Fruit fly (Drosophila melanogaster): ENCODE measurements around the gene Hsp60A.

Hsp60A gene

dm6 chrX:11128828-11129227 is 20.5 kb downstream of the Hsp60A start, which contains the start of gene SrpRalpha (continued):
- TF ChIP-seq CG11398 (GFP tag; optimal IDR thresholded peaks at IDR 0.05) (no peak), E2f2 (GFP tag; IDR thresholded peaks at IDR 0.05) (peak; percentile 74), nom (GFP tag; optimal IDR thresholded peaks at IDR 0.05) (peak; percentile 14), CG13775 (GFP tag; optimal IDR thresholded peaks at IDR 0.05) (no peak), pum (GFP tag; optimal IDR thresholded peaks at IDR 0.05) (no peak), CG11085 (GFP tag; IDR thresholded peaks at IDR 0.05) (no peak), Ravus (GFP tag; IDR thresholded peaks at IDR 0.05) (no peak), CG9437 (GFP tag; optimal IDR thresholded peaks at IDR 0.05) (no peak), Dref (GFP tag; IDR thresholded peaks at IDR 0.05) (peak; percentile 72), zen2 (GFP tag; IDR thresholded peaks at IDR 0.05; ENCODE audit: partially characterized antibody) (peak; percentile 5; the same call in 2 of the 3 replicates), CG11723 (GFP tag; optimal IDR thresholded peaks at IDR 0.05) (no peak), CG7786 (GFP tag; optimal IDR thresholded peaks at IDR 0.05) (no peak), CG9876 (GFP tag; optimal IDR thresholded peaks at IDR 0.05) (no peak), gem (tag; optimal IDR thresholded peaks at IDR 0.05) (no peak), MBD-R2 (GFP tag; IDR thresholded peaks at IDR 0.05) (peak; percentile 57), disco-r (GFP tag; optimal IDR thresholded peaks at IDR 0.05) (no peak), ATbp (GFP tag; optimal IDR thresholded peaks at IDR 0.05) (no peak), dmrt11E (tag; optimal IDR thresholded peaks at IDR 0.05) (no peak), CG13424 (tag; optimal IDR thresholded peaks at IDR 0.05) (no peak), CG7357 (GFP tag; IDR thresholded peaks at IDR 0.05) (no peak), Nf-YA (GFP tag; IDR thresholded peaks at IDR 0.05) (no peak), wor (GFP tag; IDR thresholded peaks at IDR 0.05) (no peak), CG10462 (GFP tag; optimal IDR thresholded peaks at IDR 0.05) (no peak), nerfin-2 (GFP tag; IDR thresholded peaks at IDR 0.05; ENCODE audit: partially characterized antibody) (peak; percentile 29; the same call in 1 of the 2 replicates), chinmo (GFP tag; IDR thresholded peaks at IDR 0.05; ENCODE audit: partially characterized antibody) (peak; percentile 74; the same call in 1 of the 4 replicates), CG4404 (GFP tag; IDR thresholded peaks at IDR 0.05) (no peak), odd (GFP tag; optimal IDR thresholded peaks at IDR 0.05) (no peak), unc-4 (GFP tag; IDR thresholded peaks at IDR 0.05; ENCODE audit: partially characterized antibody) (peak; percentile 47; the same call in 1 of the 2 replicates), Xbp1 (GFP tag; optimal IDR thresholded peaks at IDR 0.05) (peak; percentile 56), CG10147 (GFP tag; optimal IDR thresholded peaks at IDR 0.05) (no peak), NC2α (GFP tag; optimal IDR thresholded peaks at IDR 0.05) (no peak), CG3163 (GFP tag; optimal IDR thresholded peaks at IDR 0.05) (no peak), Ets97D (GFP tag; optimal IDR thresholded peaks at IDR 0.05) (peak; percentile 26), CG17829 (tag; optimal IDR thresholded peaks at IDR 0.05) (peak; percentile 12), C15 (GFP tag; IDR thresholded peaks at IDR 0.05) (no peak), Med (GFP tag) (peak; percentile 71), sr (GFP tag; IDR thresholded peaks at IDR 0.05) (no peak), her (GFP tag; optimal IDR thresholded peaks at IDR 0.05) (no peak), Pdp1 (GFP tag; optimal IDR thresholded peaks at IDR 0.05) (peak in 1 of 2 experiments; percentile 5), CG12071 (GFP tag; optimal IDR thresholded peaks at IDR 0.05) (no peak), HHEX (GFP tag; optimal IDR thresholded peaks at IDR 0.05) (no peak), CG1647 (GFP tag; optimal IDR thresholded peaks at IDR 0.05) (no peak), NFAT (GFP tag; IDR thresholded peaks at IDR 0.05) (no peak), nmo (GFP tag; optimal IDR thresholded peaks at IDR 0.05) (no peak), tll (GFP tag; optimal IDR thresholded peaks at IDR 0.05) (no peak), Dad (GFP tag; optimal IDR thresholded peaks at IDR 0.05) (no peak), z (GFP tag; IDR thresholded peaks at IDR 0.05) (no peak), sens (GFP tag) (peak; percentile 60), Bteb2 (GFP tag; optimal IDR thresholded peaks at IDR 0.05) (no peak), bbx (GFP tag; IDR thresholded peaks at IDR 0.05; ENCODE audit: partially characterized antibody) (peak; percentile 61; the same call in 1 of the 2 replicates), CG32767 (GFP tag; IDR thresholded peaks at IDR 0.05) (no peak)
